Worm (Caenorhabditis elegans) whole organism, L4 larva: Measurements from ENCODE around the gene clh-2.

Source experiments
- D1046.2 ChIP-seq: fragments of 200-800 bp; sonication (Bioruptor generic); IDR thresholded peaks from 2 replicates; pipeline ENCODE4 v1.3.6; 2022; ENCODE audit warnings: missing genetic modification characterization, missing compliant biosample characterization
- F10B5.3 ChIP-seq: sonication (generic microtip); optimal IDR thresholded peaks from 2 replicates; lab custom pipeline; 2016; ENCODE audit warnings: mild to moderate bottlenecking, missing genetic modification characterization, missing compliant biosample characterization
- F26F4.8 ChIP-seq: fragments of 200-800 bp; sonication (Bioruptor generic); conservative IDR thresholded peaks from 2 replicates; pipeline ENCODE4 v1.3.6; 2022; ENCODE audit warnings: missing genetic modification characterization, missing compliant biosample characterization
- F44E2.7 ChIP-seq: fragments of 200-800 bp; sonication (Bioruptor generic); IDR thresholded peaks from 2 replicates; pipeline ENCODE4 v2.1.2; 2022; ENCODE audit warnings: missing genetic modification characterization, missing compliant biosample characterization
- F49E8.2 ChIP-seq: sonication (generic microtip); optimal IDR thresholded peaks from 2 replicates; lab custom pipeline; 2016; ENCODE audit warnings: missing compliant biosample characterization, mild to moderate bottlenecking, missing genetic modification characterization, borderline replicate concordance
- R02D3.7 ChIP-seq: fragments of 150-350 bp; sonication (generic microtip); optimal IDR thresholded peaks from 3 replicates; lab custom pipeline; 2014; ENCODE audit warnings: missing biosample characterization, missing genetic modification characterization
- T20F7.1 ChIP-seq: fragments of 200-800 bp; sonication (Bioruptor generic); optimal IDR thresholded peaks from 2 replicates; lab custom pipeline; 2018; ENCODE audit warnings: mild to moderate bottlenecking, missing genetic modification characterization, missing compliant biosample characterization
- T26A8.4 ChIP-seq: fragments of 200-800 bp; sonication (Bioruptor generic); IDR thresholded peaks from 2 replicates; pipeline ENCODE4 v1.3.6; 2022; ENCODE audit warnings: missing genetic modification characterization, missing compliant biosample characterization
- Y105C5A.15 ChIP-seq: fragments of 200-800 bp; sonication (Bioruptor generic); IDR thresholded peaks from 2 replicates; pipeline ENCODE4 v1.3.6; 2022; ENCODE audit warnings: missing genetic modification characterization, missing compliant biosample characterization
- Y48G9A.11 ChIP-seq: fragments of 200-800 bp; sonication (Bioruptor generic); IDR thresholded peaks from 2 replicates; pipeline ENCODE4 v1.3.6; 2022; ENCODE audit warnings: missing genetic modification reagents, missing genetic modification characterization, missing compliant biosample characterization
- Y5F2A.4 ChIP-seq: fragments of 200-800 bp; sonication (Bioruptor generic); optimal IDR thresholded peaks from 2 replicates; lab custom pipeline; 2018; ENCODE audit warnings: mild to moderate bottlenecking, missing genetic modification characterization, missing compliant biosample characterization
- ama-1 ChIP-seq: fragments of 150-350 bp; optimal IDR thresholded peaks from 2 replicates; lab custom pipeline; 2014; ENCODE audit warnings: inconsistent platforms, mixed read lengths
- ceh-44 ChIP-seq: fragments of 200-800 bp; sonication (Bioruptor generic); IDR thresholded peaks from 2 replicates; pipeline ENCODE4 v1.3.6; 2022; ENCODE audit warnings: missing genetic modification reagents, missing genetic modification characterization, missing compliant biosample characterization
- ceh-82 ChIP-seq: sonication (generic microtip); optimal IDR thresholded peaks from 2 replicates; lab custom pipeline; 2017; ENCODE audit warnings: missing biosample characterization, missing genetic modification characterization
- ces-1 ChIP-seq: fragments of 150-350 bp; sonication (generic microtip); optimal IDR thresholded peaks from 4 replicates; lab custom pipeline; 2014; ENCODE audit warnings: missing biosample characterization, missing genetic modification reagents, missing genetic modification characterization
- ctbp-1 ChIP-seq: fragments of 200-800 bp; sonication (Bioruptor generic); IDR thresholded peaks from 2 replicates; pipeline ENCODE4 v1.3.6; 2022; ENCODE audit warnings: missing genetic modification reagents, missing genetic modification characterization, missing compliant biosample characterization
- daf-16 ChIP-seq, 3 experiments: sonication (generic microtip); optimal IDR thresholded peaks; 2 replicates each; lab custom pipeline; 2016 to 2017; ENCODE audit warnings: missing genetic modification characterization in 3 of 3, missing genetic modification reagents in 3 of 3, mild to moderate bottlenecking in 2 of 3, missing compliant biosample characterization in 2 of 3, missing biosample characterization in 1 of 3, moderate library complexity in 1 of 3
- daf-8 ChIP-seq: fragments of 200-800 bp; sonication (Bioruptor generic); IDR thresholded peaks from 2 replicates; pipeline ENCODE4 v1.3.6; 2022; ENCODE audit warnings: missing genetic modification characterization, missing compliant biosample characterization
- dmd-6 ChIP-seq: fragments of 200-800 bp; sonication (Bioruptor generic); IDR thresholded peaks from 2 replicates; pipeline ENCODE4 v1.3.6; 2022; ENCODE audit warnings: missing genetic modification reagents, missing genetic modification characterization, missing compliant biosample characterization
- dmd-8 ChIP-seq: fragments of 200-800 bp; sonication (Bioruptor generic); IDR thresholded peaks from 2 replicates; pipeline ENCODE4 v1.3.6; 2022; ENCODE audit warnings: missing genetic modification characterization, missing compliant biosample characterization
- dpl-1 ChIP-seq: fragments of 150-350 bp; optimal IDR thresholded peaks from 2 replicates; lab custom pipeline; 2014; ENCODE audit warnings: missing biosample characterization, missing genetic modification reagents, missing genetic modification characterization
- duxl-1 ChIP-seq: sonication (generic microtip); optimal IDR thresholded peaks from 2 replicates; lab custom pipeline; 2016; ENCODE audit warnings: mild to moderate bottlenecking, missing genetic modification characterization, moderate library complexity, missing compliant biosample characterization; ENCODE audit not compliant: poor library complexity
- gei-8 ChIP-seq: fragments of 200-800 bp; sonication (Bioruptor generic); optimal IDR thresholded peaks from 2 replicates; lab custom pipeline; 2018; ENCODE audit warnings: mild to moderate bottlenecking, missing genetic modification characterization, missing compliant biosample characterization
- hif-1 ChIP-seq, 2 experiments: sonication (generic microtip); optimal IDR thresholded peaks; 2 replicates each; lab custom pipeline; 2016 to 2017; ENCODE audit warnings: missing compliant biosample characterization in 2 of 2, missing genetic modification characterization in 2 of 2, missing genetic modification reagents in 2 of 2, missing genotype in 2 of 2, mild to moderate bottlenecking in 1 of 2
- hlh-11 ChIP-seq: fragments of 200-800 bp; sonication (Bioruptor generic); optimal IDR thresholded peaks from 2 replicates; lab custom pipeline; 2018; ENCODE audit warnings: mild to moderate bottlenecking, missing genetic modification characterization, missing compliant biosample characterization
- lin-1 ChIP-seq: fragments of 200-800 bp; sonication (Bioruptor generic); IDR thresholded peaks from 2 replicates; pipeline ENCODE4 v1.3.6; 2022; ENCODE audit warnings: missing genetic modification reagents, missing genetic modification characterization, missing compliant biosample characterization
- lin-15B ChIP-seq: fragments of 150-350 bp; sonication (generic microtip); optimal IDR thresholded peaks from 3 replicates; lab custom pipeline; 2014; ENCODE audit warnings: missing biosample characterization, missing genetic modification characterization
- lin-38 ChIP-seq: fragments of 200-800 bp; sonication (Bioruptor generic); IDR thresholded peaks from 2 replicates; pipeline ENCODE4 v1.3.6; 2022; ENCODE audit warnings: missing genetic modification reagents, missing genetic modification characterization, missing compliant biosample characterization
- lsy-2 ChIP-seq, 2 experiments: fragments of 150-350 bp in 1 of 2; sonication (generic microtip) in 1 of 2; optimal IDR thresholded peaks; 2 replicates each; lab custom pipeline; 2014 to 2017; ENCODE audit warnings: missing biosample characterization in 2 of 2, missing genetic modification characterization in 2 of 2
- madf-5 ChIP-seq, 2 experiments: fragments of 200-800 bp; sonication (Bioruptor generic); IDR thresholded peaks; 2 replicates each; pipeline ENCODE4 v1.3.6; 2022; ENCODE audit warnings: missing compliant biosample characterization in 2 of 2, missing genetic modification characterization in 2 of 2
- madf-9 ChIP-seq: fragments of 200-800 bp; sonication (Bioruptor generic); conservative IDR thresholded peaks from 2 replicates; pipeline ENCODE4 v1.3.6; 2022; ENCODE audit warnings: missing genetic modification reagents, missing genetic modification characterization, missing compliant biosample characterization
- mxl-3 ChIP-seq: fragments of 200-800 bp; sonication (Bioruptor generic); optimal IDR thresholded peaks from 2 replicates; lab custom pipeline; 2018; ENCODE audit warnings: mild to moderate bottlenecking, missing genetic modification characterization, missing compliant biosample characterization
- nhr-102 ChIP-seq: sonication (generic microtip); optimal IDR thresholded peaks from 2 replicates; lab custom pipeline; 2016; ENCODE audit warnings: mild to moderate bottlenecking, missing genetic modification characterization, moderate library complexity, missing compliant biosample characterization
- nhr-25 ChIP-seq: sonication (generic microtip); optimal IDR thresholded peaks from 2 replicates; lab custom pipeline; 2017; ENCODE audit warnings: missing genetic modification characterization, mild to moderate bottlenecking, missing compliant biosample characterization, antibody characterized with exemption, moderate library complexity, borderline replicate concordance; ENCODE audit not compliant: insufficient read depth
- nhr-41 ChIP-seq: fragments of 200-800 bp; sonication (Bioruptor generic); IDR thresholded peaks from 2 replicates; pipeline ENCODE4 v1.3.6; 2022; ENCODE audit warnings: missing genetic modification reagents, missing genetic modification characterization, missing compliant biosample characterization
- nhr-42 ChIP-seq: fragments of 200-800 bp; sonication (Bioruptor generic); IDR thresholded peaks from 2 replicates; pipeline ENCODE4 v1.3.6; 2022; ENCODE audit warnings: missing genetic modification characterization, missing compliant biosample characterization
- nhr-48 ChIP-seq: sonication (generic microtip); optimal IDR thresholded peaks from 2 replicates; lab custom pipeline; 2016; ENCODE audit warnings: mild to moderate bottlenecking, missing genetic modification characterization, missing compliant biosample characterization
- nhr-76 ChIP-seq: fragments of 150-350 bp; optimal IDR thresholded peaks from 2 replicates; lab custom pipeline; 2014; ENCODE audit warnings: missing biosample characterization, missing genetic modification characterization
- pha-4 ChIP-seq, 2 experiments: fragments of 150-350 bp in 1 of 2; fragments of 200-800 bp in 1 of 2; sonication (Bioruptor generic) in 1 of 2; IDR thresholded peaks in 1 of 2; optimal IDR thresholded peaks in 1 of 2; 2 replicates each; pipeline versions ENCODE4 v1.3.6 to Lab custom; 2014 to 2022; ENCODE audit warnings: missing genetic modification characterization in 2 of 2, missing genetic modification reagents in 2 of 2, missing biosample characterization in 1 of 2, missing compliant biosample characterization in 1 of 2
- pqm-1 ChIP-seq: sonication (generic microtip); optimal IDR thresholded peaks from 2 replicates; lab custom pipeline; 2017; ENCODE audit warnings: missing biosample characterization, missing genetic modification characterization
- set-16 ChIP-seq: fragments of 200-800 bp; sonication (Bioruptor generic); IDR thresholded peaks from 2 replicates; pipeline ENCODE4 v1.3.6; 2022; ENCODE audit warnings: missing genetic modification reagents, missing genetic modification characterization, missing compliant biosample characterization
- skn-1 ChIP-seq: fragments of 150-350 bp; optimal IDR thresholded peaks from 2 replicates; lab custom pipeline; 2014; ENCODE audit warnings: missing biosample characterization, missing genetic modification characterization
- snpc-4 ChIP-seq: fragments of 150-350 bp; optimal IDR thresholded peaks from 2 replicates; lab custom pipeline; 2014; ENCODE audit warnings: missing biosample characterization, missing genetic modification characterization
- spr-1 ChIP-seq: sonication (generic microtip); optimal IDR thresholded peaks from 2 replicates; lab custom pipeline; 2016; ENCODE audit warnings: mild to moderate bottlenecking, missing genetic modification characterization, missing compliant biosample characterization
- spr-3 ChIP-seq: fragments of 200-800 bp; sonication (Bioruptor generic); optimal IDR thresholded peaks from 2 replicates; lab custom pipeline; 2018; ENCODE audit warnings: mild to moderate bottlenecking, missing genetic modification characterization, missing compliant biosample characterization
- zag-1 ChIP-seq: fragments of 150-350 bp; optimal IDR thresholded peaks from 2 replicates; lab custom pipeline; 2014; ENCODE audit warnings: missing biosample characterization, missing genetic modification characterization
- zfp-3 ChIP-seq: fragments of 200-800 bp; sonication (Bioruptor generic); conservative IDR thresholded peaks from 2 replicates; pipeline ENCODE4 v1.3.6; 2022; ENCODE audit warnings: missing genetic modification reagents, missing genetic modification characterization, missing compliant biosample characterization
- ztf-11 ChIP-seq: fragments of 150-350 bp; optimal IDR thresholded peaks from 2 replicates; lab custom pipeline; 2014; ENCODE audit warnings: missing biosample characterization, missing genetic modification characterization

The clh-2 gene

DNA sequence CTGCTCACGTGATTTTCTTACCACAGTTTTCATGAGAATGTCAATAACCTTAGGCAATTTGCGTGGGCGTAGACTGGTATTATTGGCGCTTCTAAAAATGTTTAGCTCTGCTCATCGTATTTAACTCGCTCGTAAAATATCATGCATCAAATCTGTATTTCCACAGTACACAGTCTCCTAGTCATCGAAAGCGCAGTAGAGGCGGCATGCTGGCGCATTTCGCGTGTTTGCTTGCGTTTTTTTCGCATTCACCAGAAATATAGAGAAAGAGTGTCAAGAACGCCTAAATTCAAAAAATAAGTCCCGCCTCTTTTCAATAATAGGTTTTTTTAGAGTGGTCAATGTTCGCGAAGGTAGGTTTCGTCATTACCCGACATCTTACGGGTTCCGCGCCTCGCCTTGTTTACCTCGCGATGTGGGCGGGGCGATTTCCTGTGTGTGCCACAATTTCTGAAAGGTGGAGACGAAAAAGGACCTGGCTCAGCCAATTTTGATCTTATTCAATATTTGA is 25.0 kb downstream of the clh-2 start (continued):
- TF ChIP-seq skn-1 (tag; lab: Kevin White, UChicago) (no peak), daf-8 (GFP tag; lab: Robert Waterston, UW) (no peak), nhr-48 (tag; lab: Kevin White, UChicago) (peak; percentile 70), Y5F2A.4 (GFP tag; lab: Kevin White, UChicago) (no peak), duxl-1 (peak; percentile 89), hlh-11 (tag; lab: Kevin White, UChicago) (peak; percentile 60), zag-1 (tag; lab: Kevin White, UChicago) (no peak), T26A8.4 (GFP tag; lab: Robert Waterston, UW) (peak; percentile 92), set-16 (GFP tag; lab: Robert Waterston, UW) (no peak), Y105C5A.15 (GFP tag; lab: Robert Waterston, UW) (peak; percentile 79; the same call in 1 of the 2 replicates), ztf-11 (tag; lab: Kevin White, UChicago) (no peak), pha-4 (GFP tag; IDR thresholded peaks at IDR 0.05; lab: Robert Waterston, UW) (peak; percentile 66), pha-4 (tag; optimal IDR thresholded peaks at IDR 0.05; lab: Kevin White, UChicago) (no peak), ama-1 (lab: Kevin White, UChicago) (peak; percentile 98), ceh-82 (tag; lab: Kevin White, UChicago) (no peak), F49E8.2 (tag; lab: Kevin White, UChicago) (peak; percentile 95), nhr-41 (GFP tag; lab: Robert Waterston, UW) (0 out of 2 replicates have a peak, but pooled peaks have one; percentile 15), nhr-76 (tag; lab: Kevin White, UChicago) (no peak), T20F7.1 (GFP tag; lab: Kevin White, UChicago) (peak; percentile 63), madf-5 (GFP tag; IDR thresholded peaks at IDR 0.05; lab: Robert Waterston, UW) (0 out of 4 replicates have a peak, but pooled peaks of 1 of the 2 experiments have one; percentile 48), ceh-44 (GFP tag; lab: Robert Waterston, UW) (0 out of 2 replicates have a peak, but pooled peaks have one; percentile 55), F10B5.3 (tag; lab: Kevin White, UChicago) (peak; percentile 58), ces-1 (GFP tag; lab: Kevin White, UChicago) (no peak), F44E2.7 (GFP tag; lab: Robert Waterston, UW) (peak; percentile 74; the same call in 1 of the 2 replicates), dpl-1 (GFP tag; lab: Kevin White, UChicago) (peak; percentile 29), dmd-8 (GFP tag; lab: Robert Waterston, UW) (peak; percentile 10; the same call in 1 of the 2 replicates), daf-16 (GFP tag; optimal IDR thresholded peaks at IDR 0.05; lab: Kevin White, UChicago) (peak; percentile 69 to 82), daf-16 (tag; optimal IDR thresholded peaks at IDR 0.05; lab: Kevin White, UChicago) (peak; percentile 88), nhr-42 (GFP tag; lab: Robert Waterston, UW) (0 out of 2 replicates have a peak, but pooled peaks have one; percentile 69), lin-1 (GFP tag; lab: Robert Waterston, UW) (peak; percentile 65; the same call in 1 of the 2 replicates), madf-9 (GFP tag; lab: Robert Waterston, UW) (0 out of 2 replicates have a peak, but pooled peaks have one; percentile 48), lin-15B (tag; lab: Kevin White, UChicago) (peak; percentile 30), nhr-25 (tag; lab: Kevin White, UChicago) (no peak), snpc-4 (tag; lab: Kevin White, UChicago) (peak; percentile 85), D1046.2 (peak; percentile 73), lin-38 (GFP tag; lab: Robert Waterston, UW) (peak; percentile 89), zfp-3 (GFP tag; lab: Robert Waterston, UW) (peak; percentile 87; the same call in 1 of the 2 replicates), F26F4.8 (GFP tag; lab: Robert Waterston, UW) (no peak), pqm-1 (peak; percentile 27), spr-1 (peak; percentile 76), spr-3 (peak; percentile 28), ctbp-1 (GFP tag; lab: Robert Waterston, UW) (peak; percentile 33; the same call in 1 of the 2 replicates), hif-1 (tag; optimal IDR thresholded peaks at IDR 0.05; lab: Kevin White, UChicago) (peak in 1 of 2 experiments; percentile 32), lsy-2 (tag; optimal IDR thresholded peaks at IDR 0.05; lab: Kevin White, UChicago) (peak in 1 of 2 experiments; percentile 60), mxl-3 (GFP tag; lab: Kevin White, UChicago) (no peak), R02D3.7 (tag; lab: Kevin White, UChicago) (no peak), dmd-6 (GFP tag; lab: Robert Waterston, UW) (peak; percentile 57), nhr-102 (tag; lab: Kevin White, UChicago) (peak; percentile 76), Y48G9A.11 (GFP tag; lab: Robert Waterston, UW) (peak; percentile 76; the same call in 1 of the 2 replicates), gei-8 (GFP tag; lab: Kevin White, UChicago) (peak; percentile 84)
